Fruit fly (Drosophila melanogaster): ENCODE results near the gene twit.

twit gene

dm6 chr2L:20896681-20897341, 44.4 kb downstream of the twit start (continued):
- TF ChIP-seq C15 (GFP tag; IDR thresholded peaks at IDR 0.05) = 0 out of 3 replicates have a peak, but pooled peaks have one; percentile 37
- no peak for TF ChIP-seq ro (GFP tag; IDR thresholded peaks at IDR 0.05)
- TF ChIP-seq CG6254 (GFP tag; optimal IDR thresholded peaks at IDR 0.05) = peak; percentile 34
- peak; percentile 7 for TF ChIP-seq kay (GFP tag; optimal IDR thresholded peaks at IDR 0.05)
- TF ChIP-seq dysf (GFP tag; IDR thresholded peaks at IDR 0.05) = no peak
- TF ChIP-seq CG4707 (GFP tag; optimal IDR thresholded peaks at IDR 0.05) = peak; percentile 89
- TF ChIP-seq usp (GFP tag; optimal IDR thresholded peaks at IDR 0.05) = no peak
- TF ChIP-seq ken (GFP tag; IDR thresholded peaks at IDR 0.05) = 0 out of 3 replicates have a peak, but pooled peaks have one; percentile 5
- TF ChIP-seq CG15479 (GFP tag; optimal IDR thresholded peaks at IDR 0.05) = no peak
- TF ChIP-seq CG2678 (tag; optimal IDR thresholded peaks at IDR 0.05) = peak; percentile 72
- no peak for TF ChIP-seq Scr (GFP tag; IDR thresholded peaks at IDR 0.05; ENCODE audit: partially characterized antibody)
- no peak for TF ChIP-seq nerfin-2 (GFP tag; IDR thresholded peaks at IDR 0.05; ENCODE audit: partially characterized antibody)
- TF ChIP-seq Dbx (GFP tag; IDR thresholded peaks at IDR 0.05) = no peak
- no peak for TF ChIP-seq CG3726 (GFP tag; IDR thresholded peaks at IDR 0.05)
- peak in 1 of 2 experiments; percentile 42 for TF ChIP-seq Eip74EF (GFP tag; optimal IDR thresholded peaks at IDR 0.05)
- no peak for TF ChIP-seq CG10321 (GFP tag; IDR thresholded peaks at IDR 0.05)
- no peak for TF ChIP-seq CG31224 (GFP tag; IDR thresholded peaks at IDR 0.05)
- no peak for TF ChIP-seq CG30403 (GFP tag; optimal IDR thresholded peaks at IDR 0.05)
- TF ChIP-seq org-1 (GFP tag; optimal IDR thresholded peaks at IDR 0.05) = no peak
- no peak for TF ChIP-seq Atf3 (GFP tag; optimal IDR thresholded peaks at IDR 0.05)
- no peak for TF ChIP-seq bowl (GFP tag; IDR thresholded peaks at IDR 0.05)
- TF ChIP-seq CG1792 (GFP tag; optimal IDR thresholded peaks at IDR 0.05) = peak; percentile 26
- no peak for TF ChIP-seq CG11456 (GFP tag; IDR thresholded peaks at IDR 0.05)
- peak; percentile 78 for TF ChIP-seq CG1233 (GFP tag; optimal IDR thresholded peaks at IDR 0.05)
- TF ChIP-seq CG17328 (GFP tag; IDR thresholded peaks at IDR 0.05) = no peak
- TF ChIP-seq Sin3A (optimal IDR thresholded peaks at IDR 0.05) = no peak
- no peak for TF ChIP-seq phol (tag; optimal IDR thresholded peaks at IDR 0.05)
- no peak for TF ChIP-seq Bgb (GFP tag; IDR thresholded peaks at IDR 0.05; ENCODE audit: partially characterized antibody)
- no peak for TF ChIP-seq sisA (GFP tag; IDR thresholded peaks at IDR 0.05)
- TF ChIP-seq gfzf (GFP tag; optimal IDR thresholded peaks at IDR 0.05) = no peak
- TF ChIP-seq CG10366 (GFP tag; IDR thresholded peaks at IDR 0.05) = no peak
- TF ChIP-seq CG10209 (GFP tag; optimal IDR thresholded peaks at IDR 0.05) = peak; percentile 27
- peak; percentile 13 for TF ChIP-seq CG11398 (GFP tag; optimal IDR thresholded peaks at IDR 0.05)
- TF ChIP-seq nau (GFP tag; optimal IDR thresholded peaks at IDR 0.05) = peak; percentile 51
- TF ChIP-seq Sox100B (GFP tag; optimal IDR thresholded peaks at IDR 0.05) = peak; percentile 55
- TF ChIP-seq caup (GFP tag; optimal IDR thresholded peaks at IDR 0.05; ENCODE audit: severe bottlenecking) = peak; percentile 12
- peak; percentile 54 for TF ChIP-seq CG17385 (GFP tag; optimal IDR thresholded peaks at IDR 0.05)
- TF ChIP-seq CG4282 (GFP tag; optimal IDR thresholded peaks at IDR 0.05) = no peak
- TF ChIP-seq Asciz (GFP tag; optimal IDR thresholded peaks at IDR 0.05) = peak; percentile 87
- TF ChIP-seq Tbp (GFP tag; optimal IDR thresholded peaks at IDR 0.05) = no peak
- no peak for TF ChIP-seq Bdp1 (GFP tag; optimal IDR thresholded peaks at IDR 0.05)
- TF ChIP-seq fd96Cb (tag; optimal IDR thresholded peaks at IDR 0.05) = no peak
- no peak for TF ChIP-seq CG34422 (GFP tag; IDR thresholded peaks at IDR 0.05)
- TF ChIP-seq Rx (GFP tag; IDR thresholded peaks at IDR 0.05) = no peak
- TF ChIP-seq tgo (GFP tag; IDR thresholded peaks at IDR 0.05) = no peak
- TF ChIP-seq CG13296 (GFP tag; optimal IDR thresholded peaks at IDR 0.05) = peak; percentile 62
- no peak for TF ChIP-seq Elba2 (GFP tag; optimal IDR thresholded peaks at IDR 0.05)
- peak; percentile 79 for TF ChIP-seq lab (GFP tag; optimal IDR thresholded peaks at IDR 0.05)
- TF ChIP-seq CG13775 (GFP tag; optimal IDR thresholded peaks at IDR 0.05) = no peak
- TF ChIP-seq Nf-YC (tag; optimal IDR thresholded peaks at IDR 0.05) = no peak

Measured in whole organism, embryonic.